Fruit fly (Drosophila melanogaster) Kc167 (cell line): ENCODE measurements around the gene CG2003.

ENCODE experiments used
- h ChIP-seq: fragments of >200 bp; optimal IDR thresholded peaks from 3 replicates; lab custom pipeline; 2018; ENCODE audit warnings: missing external identifiers
- insv ChIP-seq: fragments of >200 bp; optimal IDR thresholded peaks from 3 replicates; lab custom pipeline; 2018; ENCODE audit warnings: missing external identifiers

- no peak for TF ChIP-seq insv (lab: Kevin White, UChicago)
- TF ChIP-seq h (lab: Kevin White, UChicago): no peak
Measured at dm6 chr3R:31943720-31944586, 34.0 kb upstream of the CG2003 start.
